Fruit fly (Drosophila melanogaster): ENCODE results near the gene VhaPPA1-1.

- TF ChIP-seq CTCF (optimal IDR thresholded peaks at IDR 0.05), result no peak
- no peak for TF ChIP-seq CG8478 (optimal IDR thresholded peaks at IDR 0.05)
These were observed 2.2 kb downstream of the VhaPPA1-1 start, which contains the start of gene RpS5b for dm6 chr3R:14901408-14902352.
